Fruit fly (Drosophila melanogaster): Measurements from ENCODE around the gene CtsL3.

CtsL3 gene

dm6 chr3R:5997822-5998221 lies 29.2 kb downstream of the CtsL3 start (continued):
- TF ChIP-seq GATAe (GFP tag; conservative IDR thresholded peaks at IDR 0.05) (peak; percentile 53; the same call in 1 of the 2 replicates), seq (GFP tag; IDR thresholded peaks at IDR 0.05) (no peak), Sry-δ (GFP tag; optimal IDR thresholded peaks at IDR 0.05) (no peak), klu (GFP tag; IDR thresholded peaks at IDR 0.05) (no peak), sug (tag; optimal IDR thresholded peaks at IDR 0.05) (peak; percentile 8), Deaf1 (tag; optimal IDR thresholded peaks at IDR 0.05) (no peak), exex (tag; optimal IDR thresholded peaks at IDR 0.05) (peak; percentile 10), Drgx (GFP tag; IDR thresholded peaks at IDR 0.05) (no peak), CG6272 (GFP tag; IDR thresholded peaks at IDR 0.05) (no peak), mirr (GFP tag; optimal IDR thresholded peaks at IDR 0.05) (peak; percentile 15), CG18599 (GFP tag; optimal IDR thresholded peaks at IDR 0.05) (no peak), CG6683 (GFP tag; optimal IDR thresholded peaks at IDR 0.05) (no peak), CG32772 (GFP tag; IDR thresholded peaks at IDR 0.05) (no peak), gcm (GFP tag; optimal IDR thresholded peaks at IDR 0.05) (no peak), scrt (GFP tag; optimal IDR thresholded peaks at IDR 0.05) (no peak), CG3995 (GFP tag; optimal IDR thresholded peaks at IDR 0.05) (no peak), CG16863 (GFP tag; optimal IDR thresholded peaks at IDR 0.05) (no peak), Hey (tag; optimal IDR thresholded peaks at IDR 0.05) (no peak), NFAT (GFP tag; IDR thresholded peaks at IDR 0.05) (no peak), abd-A (tag; optimal IDR thresholded peaks at IDR 0.05) (peak; percentile 12), Xrp1 (GFP tag; IDR thresholded peaks at IDR 0.05) (no peak), nerfin-2 (GFP tag; IDR thresholded peaks at IDR 0.05; ENCODE audit: partially characterized antibody) (no peak), bowl (GFP tag; IDR thresholded peaks at IDR 0.05) (no peak), pita (GFP tag; optimal IDR thresholded peaks at IDR 0.05) (no peak), CG7271 (tag; optimal IDR thresholded peaks at IDR 0.05) (no peak), CG4707 (GFP tag; optimal IDR thresholded peaks at IDR 0.05) (no peak), CG17802 (tag; optimal IDR thresholded peaks at IDR 0.05) (no peak), Mrtf (GFP tag; IDR thresholded peaks at IDR 0.05) (no peak), E2f1 (GFP tag; IDR thresholded peaks at IDR 0.05) (no peak), bcd (GFP tag; optimal IDR thresholded peaks at IDR 0.05) (no peak), B-H2 (GFP tag; optimal IDR thresholded peaks at IDR 0.05) (no peak)

- peak in 1 of 2 experiments; percentile 57 for TF ChIP-seq insv (GFP tag; optimal IDR thresholded peaks at IDR 0.05)
- TF ChIP-seq CG7839 (tag; optimal IDR thresholded peaks at IDR 0.05), result no peak
- TF ChIP-seq CG11504 (tag; optimal IDR thresholded peaks at IDR 0.05), result peak; percentile 7
- TF ChIP-seq gem (tag; optimal IDR thresholded peaks at IDR 0.05), result peak; percentile 13
- TF ChIP-seq CG14860 (GFP tag; IDR thresholded peaks at IDR 0.05; ENCODE audit: partially characterized antibody), result no peak
These were observed 31.7 kb downstream of the CtsL3 start for dm6 chr3R:5995381-5995780.

DNA sequence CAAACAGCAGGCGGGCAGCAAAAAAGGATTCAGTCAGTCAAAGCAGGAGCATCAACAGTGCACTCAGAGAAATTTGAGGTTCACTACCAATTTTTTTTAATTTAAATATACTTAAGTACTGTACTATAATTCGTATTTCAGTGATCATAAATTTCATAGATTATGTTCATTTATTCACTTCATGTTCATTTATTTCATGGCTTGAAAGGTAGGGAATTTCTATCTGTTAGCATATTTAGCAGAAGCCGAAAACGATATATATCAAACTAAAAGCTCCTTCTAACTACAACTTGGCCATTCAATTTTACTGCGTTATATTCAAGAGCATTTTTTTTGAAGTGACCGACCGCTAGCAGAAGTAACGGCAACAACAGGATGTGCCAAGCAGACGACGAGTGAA lies 33.2 kb downstream of the CtsL3 start:
- TF ChIP-seq CG18599 (GFP tag; optimal IDR thresholded peaks at IDR 0.05) (peak; percentile 11), CG43689 (GFP tag; IDR thresholded peaks at IDR 0.05) (no peak), Sox100B (GFP tag; optimal IDR thresholded peaks at IDR 0.05) (no peak), Gsc (GFP tag; IDR thresholded peaks at IDR 0.05) (no peak), CG1529 (GFP tag; optimal IDR thresholded peaks at IDR 0.05) (no peak), CG2678 (tag; optimal IDR thresholded peaks at IDR 0.05) (peak; percentile 19), wdn (GFP tag; IDR thresholded peaks at IDR 0.05) (no peak), CG11504 (tag; optimal IDR thresholded peaks at IDR 0.05) (peak; percentile 23), gem (tag; optimal IDR thresholded peaks at IDR 0.05) (peak; percentile 18)

Measured in whole organism, embryonic.